Fruit fly (Drosophila melanogaster) whole organism, embryonic: ENCODE results near the gene CG4313.
A peak's percentile ranks its signal among the peaks of the same experiment; 100 is the strongest.

Source experiments
- Adf1 ChIP-seq: fragments of 200-800 bp; sonication (Bioruptor generic); IDR thresholded peaks from 2 replicates; pipeline ENCODE4 v1.3.6; 2022; ENCODE audit warnings: missing biosample characterization, missing genetic modification characterization
- Awh ChIP-seq: fragments of 200-800 bp; sonication (Bioruptor generic); IDR thresholded peaks from 2 replicates; pipeline ENCODE4, ENCODE4 v1.3.6; 2022; ENCODE audit warnings: missing biosample characterization, missing genetic modification characterization
- Bdp1 ChIP-seq: fragments of 200-800 bp; sonication (Bioruptor generic); optimal IDR thresholded peaks from 3 replicates; lab custom pipeline; 2016; ENCODE audit warnings: missing biosample characterization, missing genetic modification characterization
- CG10654 ChIP-seq: fragments of 200-800 bp; sonication (Bioruptor generic); optimal IDR thresholded peaks from 2 replicates; lab custom pipeline; 2016; ENCODE audit warnings: missing biosample characterization, missing genetic modification characterization
- CG14667 ChIP-seq: fragments of 200-800 bp; sonication (Bioruptor generic); IDR thresholded peaks from 2 replicates; pipeline ENCODE4 v1.3.6; 2022; ENCODE audit warnings: missing biosample characterization, missing genetic modification characterization
- CG14860 ChIP-seq: fragments of 200-800 bp; sonication (Bioruptor generic); IDR thresholded peaks from 3 replicates; pipeline ENCODE4 v1.3.6; 2022; ENCODE audit warnings: missing biosample characterization, missing genetic modification characterization; ENCODE audit not compliant: partially characterized antibody
- CG16779 ChIP-seq: fragments of 200-800 bp; sonication (Bioruptor generic); IDR thresholded peaks from 2 replicates; pipeline ENCODE4 v1.3.6; 2022; ENCODE audit warnings: missing biosample characterization, missing genetic modification characterization
- CG17385 ChIP-seq: fragments of 200-800 bp; sonication (Bioruptor generic); optimal IDR thresholded peaks from 3 replicates; lab custom pipeline; 2018; ENCODE audit warnings: missing biosample characterization, mild to moderate bottlenecking, missing genetic modification characterization
- CG17568 ChIP-seq: fragments of 200-800 bp; sonication (Bioruptor generic); optimal IDR thresholded peaks from 2 replicates; lab custom pipeline; 2018; ENCODE audit warnings: missing biosample characterization, mild to moderate bottlenecking, missing genetic modification characterization, moderate library complexity
- CG18476 ChIP-seq: fragments of 200-800 bp; sonication (Bioruptor generic); optimal IDR thresholded peaks from 2 replicates; lab custom pipeline; 2016; ENCODE audit warnings: missing biosample characterization, mild to moderate bottlenecking, missing genetic modification characterization
- CG2712 ChIP-seq: fragments of 200-800 bp; optimal IDR thresholded peaks from 3 replicates; lab custom pipeline; 2019; ENCODE audit warnings: missing biosample characterization, mild to moderate bottlenecking, missing genetic modification characterization, moderate library complexity
- CG30020 ChIP-seq: fragments of 200-800 bp; optimal IDR thresholded peaks from 2 replicates; lab custom pipeline; 2019; ENCODE audit warnings: missing biosample characterization, mild to moderate bottlenecking, missing genetic modification characterization, moderate library complexity
- CG33213 ChIP-seq: fragments of 200-800 bp; sonication (Bioruptor generic); optimal IDR thresholded peaks from 3 replicates; lab custom pipeline; 2016; ENCODE audit warnings: missing biosample characterization, missing genetic modification characterization
- CG6654 ChIP-seq: fragments of 200-800 bp; sonication (Bioruptor generic); optimal IDR thresholded peaks from 2 replicates; lab custom pipeline; 2017; ENCODE audit warnings: missing biosample characterization, mild to moderate bottlenecking, missing genetic modification characterization
- CG6683 ChIP-seq: fragments of 200-800 bp; sonication (Bioruptor generic); optimal IDR thresholded peaks from 2 replicates; lab custom pipeline; 2017; ENCODE audit warnings: missing biosample characterization, mild to moderate bottlenecking, missing genetic modification characterization, missing genetic modification reagents
- CG6854 ChIP-seq: fragments of 200-800 bp; sonication (Bioruptor generic); optimal IDR thresholded peaks from 3 replicates; lab custom pipeline; 2017; ENCODE audit warnings: missing biosample characterization, mild to moderate bottlenecking, missing genetic modification characterization
- CG8359 ChIP-seq: fragments of 200-800 bp; sonication (Bioruptor generic); optimal IDR thresholded peaks from 2 replicates; lab custom pipeline; 2017; ENCODE audit warnings: missing biosample characterization, mild to moderate bottlenecking, missing genetic modification characterization, borderline replicate concordance
- CG8765 ChIP-seq: fragments of 200-800 bp; sonication (Bioruptor generic); IDR thresholded peaks from 2 replicates; pipeline ENCODE4 v1.3.6; 2022; ENCODE audit warnings: missing biosample characterization, missing genetic modification characterization
- CG9727 ChIP-seq: fragments of 200-800 bp; sonication (Bioruptor generic); optimal IDR thresholded peaks from 3 replicates; lab custom pipeline; 2017; ENCODE audit warnings: missing biosample characterization, mild to moderate bottlenecking, missing genetic modification characterization
- CG9876 ChIP-seq: fragments of 200-800 bp; sonication (Bioruptor generic); optimal IDR thresholded peaks from 2 replicates; lab custom pipeline; 2016; ENCODE audit warnings: missing biosample characterization, missing genetic modification characterization
- D19B ChIP-seq: fragments of 200-800 bp; sonication (Bioruptor generic); optimal IDR thresholded peaks from 2 replicates; lab custom pipeline; 2017; ENCODE audit warnings: missing biosample characterization, mild to moderate bottlenecking, missing genetic modification characterization
- Doc3 ChIP-seq: fragments of 200-800 bp; sonication (Bioruptor generic); IDR thresholded peaks from 3 replicates; pipeline ENCODE4 v1.3.6; 2022; ENCODE audit warnings: missing biosample characterization, missing genetic modification characterization; ENCODE audit not compliant: partially characterized antibody
- Dref ChIP-seq: fragments of 200-800 bp; sonication (Bioruptor generic); IDR thresholded peaks from 2 replicates; pipeline ENCODE4 v1.3.6; 2022; ENCODE audit warnings: missing biosample characterization, missing genetic modification characterization
- HHEX ChIP-seq: fragments of 200-800 bp; sonication (Bioruptor generic); optimal IDR thresholded peaks from 3 replicates; lab custom pipeline; 2017; ENCODE audit warnings: missing biosample characterization, mild to moderate bottlenecking, missing genetic modification characterization, missing genetic modification reagents
- HLH54F ChIP-seq: fragments of 200-800 bp; sonication (Bioruptor generic); optimal IDR thresholded peaks from 3 replicates; lab custom pipeline; 2016; ENCODE audit warnings: missing biosample characterization, missing genetic modification characterization
- Hr39 ChIP-seq: fragments of >200 bp; optimal IDR thresholded peaks from 2 replicates; lab custom pipeline; 2017
- Hr78 ChIP-seq, 2 experiments: fragments of 200-800 bp in 1 of 2; fragments of >200 bp in 1 of 2; sonication (Bioruptor generic) in 1 of 2; optimal IDR thresholded peaks; 2 replicates each; lab custom pipeline; 2017 to 2019; ENCODE audit warnings: missing biosample characterization in 2 of 2, missing genetic modification characterization in 2 of 2, mild to moderate bottlenecking in 1 of 2, moderate library complexity in 1 of 2
- Lhr ChIP-seq: fragments of 200-800 bp; sonication (Bioruptor generic); optimal IDR thresholded peaks from 3 replicates; lab custom pipeline; 2017; ENCODE audit warnings: mild to moderate bottlenecking, missing biosample characterization, missing genetic modification reagents, missing genetic modification characterization
- Lim3 ChIP-seq: fragments of 200-800 bp; sonication (Bioruptor generic); IDR thresholded peaks from 2 replicates; pipeline ENCODE4 v1.3.6; 2022; ENCODE audit warnings: missing biosample characterization, missing genetic modification characterization
- NC2β ChIP-seq: fragments of 200-800 bp; sonication (Bioruptor generic); optimal IDR thresholded peaks from 2 replicates; lab custom pipeline; 2016; ENCODE audit warnings: missing biosample characterization, missing genetic modification characterization
- Taf1 ChIP-seq: fragments of 200-800 bp; sonication (Bioruptor generic); IDR thresholded peaks from 2 replicates; pipeline ENCODE4 v1.3.6; 2022; ENCODE audit warnings: missing biosample characterization, missing genetic modification characterization
- Trl ChIP-seq, 3 experiments: fragments of >200 bp in 2 of 3; fragments of 200-800 bp in 1 of 3; sonication (Bioruptor generic) in 1 of 3; optimal IDR thresholded peaks; 2 replicates in 1 of 3; 3 replicates in 2 of 3; lab custom pipeline; 2016 to 2017; ENCODE audit warnings: missing biosample characterization in 1 of 3, missing genetic modification characterization in 1 of 3
- Vsx1 ChIP-seq: fragments of 200-800 bp; sonication (Bioruptor generic); optimal IDR thresholded peaks from 2 replicates; lab custom pipeline; 2017; ENCODE audit warnings: missing biosample characterization, mild to moderate bottlenecking, missing genetic modification characterization, missing genetic modification reagents
- ab ChIP-seq: fragments of 200-800 bp; sonication (Bioruptor generic); optimal IDR thresholded peaks from 2 replicates; lab custom pipeline; 2016; ENCODE audit warnings: missing biosample characterization, missing genetic modification characterization
- bab2 ChIP-seq: fragments of 200-800 bp; sonication (Bioruptor generic); optimal IDR thresholded peaks from 2 replicates; lab custom pipeline; 2016; ENCODE audit warnings: missing biosample characterization, missing genetic modification characterization
- cato ChIP-seq: fragments of 200-800 bp; sonication (Bioruptor generic); optimal IDR thresholded peaks from 2 replicates; lab custom pipeline; 2016; ENCODE audit warnings: missing biosample characterization, missing genetic modification characterization, borderline replicate concordance
- da ChIP-seq: fragments of 200-800 bp; sonication (Bioruptor generic); optimal IDR thresholded peaks from 2 replicates; lab custom pipeline; 2016; ENCODE audit warnings: missing biosample characterization, missing genetic modification characterization
- dan ChIP-seq: fragments of 200-800 bp; sonication (Bioruptor generic); IDR thresholded peaks from 2 replicates; pipeline ENCODE4 v1.3.6; 2022; ENCODE audit warnings: missing biosample characterization, missing genetic modification characterization
- fd96Cb ChIP-seq: fragments of 200-800 bp; sonication (Bioruptor generic); optimal IDR thresholded peaks from 2 replicates; lab custom pipeline; 2018; ENCODE audit warnings: missing biosample characterization, mild to moderate bottlenecking, missing genetic modification characterization, moderate library complexity
- fru ChIP-seq: fragments of >200 bp; optimal IDR thresholded peaks from 2 replicates; lab custom pipeline; 2017
- hb ChIP-seq: fragments of 200-800 bp; sonication (Bioruptor generic); IDR thresholded peaks from 3 replicates; pipeline ENCODE4 v1.3.6; 2022; ENCODE audit warnings: missing biosample characterization, missing genetic modification characterization; ENCODE audit not compliant: partially characterized antibody
- ind ChIP-seq: fragments of 200-800 bp; sonication (Bioruptor generic); optimal IDR thresholded peaks from 3 replicates; lab custom pipeline; 2016; ENCODE audit warnings: missing biosample characterization, missing genetic modification characterization
- kay ChIP-seq: fragments of 200-800 bp; sonication (Bioruptor generic); optimal IDR thresholded peaks from 2 replicates; lab custom pipeline; 2016; ENCODE audit warnings: missing biosample characterization, missing genetic modification characterization
- mirr ChIP-seq: fragments of 200-800 bp; sonication (Bioruptor generic); optimal IDR thresholded peaks from 3 replicates; lab custom pipeline; 2018; ENCODE audit warnings: missing biosample characterization, mild to moderate bottlenecking, missing genetic modification characterization
- tin ChIP-seq: fragments of 200-800 bp; sonication (Bioruptor generic); optimal IDR thresholded peaks from 3 replicates; lab custom pipeline; 2016; ENCODE audit warnings: missing biosample characterization, missing genetic modification characterization
- tll ChIP-seq, 2 experiments: fragments of 200-800 bp in 1 of 2; fragments of >200 bp in 1 of 2; sonication (Bioruptor generic) in 1 of 2; optimal IDR thresholded peaks; 2 replicates each; lab custom pipeline; 2017 to 2019; ENCODE audit warnings: missing biosample characterization in 2 of 2, missing genetic modification characterization in 2 of 2, mild to moderate bottlenecking in 1 of 2, moderate library complexity in 1 of 2
- toy ChIP-seq: fragments of 200-800 bp; sonication (Bioruptor generic); IDR thresholded peaks from 2 replicates; pipeline ENCODE4 v1.3.6; 2022; ENCODE audit warnings: missing biosample characterization, missing genetic modification characterization
- trem ChIP-seq: fragments of 200-800 bp; optimal IDR thresholded peaks from 3 replicates; lab custom pipeline; 2019; ENCODE audit warnings: missing biosample characterization, mild to moderate bottlenecking, missing genetic modification characterization, moderate library complexity
- tx ChIP-seq: fragments of 200-800 bp; sonication (Bioruptor generic); optimal IDR thresholded peaks from 2 replicates; lab custom pipeline; 2016; ENCODE audit warnings: missing biosample characterization, missing genetic modification characterization

The CG4313 gene

DNA sequence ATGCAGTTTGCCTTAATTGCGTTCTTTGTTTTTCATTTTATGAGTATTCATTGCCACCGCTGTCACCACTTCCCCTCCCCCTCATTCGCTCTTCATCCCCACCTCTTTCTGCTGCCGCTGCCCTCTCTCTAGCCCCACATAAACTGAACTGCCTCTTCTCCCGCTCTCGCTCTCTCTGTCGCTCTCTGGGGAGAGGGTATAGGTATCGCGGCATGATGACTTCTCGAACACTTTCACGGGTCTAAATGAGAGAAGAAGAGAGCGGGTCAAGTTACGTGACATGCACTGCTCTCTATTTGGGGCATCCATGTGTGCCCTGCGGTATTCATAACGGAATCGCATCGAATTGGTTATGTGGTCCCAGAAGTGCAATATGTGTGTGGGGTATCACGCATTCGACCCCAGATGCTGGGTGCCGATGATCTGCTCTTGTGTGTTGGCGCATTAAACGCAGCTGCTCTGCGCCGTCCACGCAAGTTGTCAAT, 42.1 kb downstream of the CG4313 start (continued):
- TF ChIP-seq toy (GFP tag; lab: Robert Waterston, UW) (0 out of 2 replicates have a peak, but pooled peaks have one; percentile 50), Bdp1 (GFP tag; lab: Kevin White, UChicago) (peak; percentile 67), CG2712 (peak; percentile 88), CG18476 (GFP tag; lab: Kevin White, UChicago) (peak; percentile 45), CG33213 (peak; percentile 73), Hr39 (lab: Kevin White, UChicago) (no peak), CG17385 (GFP tag; lab: Kevin White, UChicago) (peak; percentile 78), Trl (optimal IDR thresholded peaks at IDR 0.05; lab: Kevin White, UChicago) (peak; percentile 84 to 97), Trl (GFP tag; optimal IDR thresholded peaks at IDR 0.05; lab: Kevin White, UChicago) (peak; percentile 83), Lim3 (GFP tag; lab: Robert Waterston, UW) (peak; percentile 64), cato (GFP tag; lab: Kevin White, UChicago) (peak; percentile 25), Hr78 (GFP tag; optimal IDR thresholded peaks at IDR 0.05; lab: Kevin White, UChicago) (peak in 1 of 2 experiments; percentile 98), fd96Cb (tag; lab: Kevin White, UChicago) (peak; percentile 80), CG14860 (no peak), ab (GFP tag; lab: Kevin White, UChicago) (peak; percentile 45), da (GFP tag; lab: Kevin White, UChicago) (peak; percentile 67), CG8359 (GFP tag; lab: Kevin White, UChicago) (peak; percentile 34), kay (peak; percentile 69), mirr (GFP tag; lab: Kevin White, UChicago) (no peak), CG30020 (tag; lab: Kevin White, UChicago) (no peak), Vsx1 (GFP tag; lab: Kevin White, UChicago) (peak; percentile 52), Adf1 (peak; percentile 59; the same call in 1 of the 2 replicates), bab2 (GFP tag; lab: Kevin White, UChicago) (peak; percentile 88), CG9727 (peak; percentile 77), Dref (no peak), hb (GFP tag; lab: Robert Waterston, UW) (no peak), CG6854 (peak; percentile 28), CG6654 (peak; percentile 41), CG14667 (GFP tag; lab: Robert Waterston, UW) (peak; percentile 81), CG8765 (GFP tag; lab: Robert Waterston, UW) (peak; percentile 61; the same call in 1 of the 2 replicates), CG9876 (GFP tag; lab: Kevin White, UChicago) (peak; percentile 76), CG6683 (GFP tag; lab: Kevin White, UChicago) (peak; percentile 66), tin (peak; percentile 82), tx (peak; percentile 81), fru (lab: Kevin White, UChicago) (no peak), D19B (GFP tag; lab: Kevin White, UChicago) (peak; percentile 97), HHEX (GFP tag; lab: Kevin White, UChicago) (peak; percentile 73), trem (tag; lab: Kevin White, UChicago) (peak; percentile 49), HLH54F (GFP tag; lab: Kevin White, UChicago) (peak; percentile 71), Doc3 (GFP tag; lab: Robert Waterston, UW) (no peak), Lhr (no peak), NC2β (GFP tag; lab: Kevin White, UChicago) (peak; percentile 77), dan (GFP tag; lab: Robert Waterston, UW) (peak; percentile 42; the same call in 1 of the 2 replicates), Taf1 (GFP tag; lab: Robert Waterston, UW) (no peak), Awh (peak; percentile 85), CG10654 (peak; percentile 63), tll (GFP tag; optimal IDR thresholded peaks at IDR 0.05; lab: Kevin White, UChicago) (no peak), CG16779 (no peak), ind (GFP tag; lab: Kevin White, UChicago) (peak; percentile 83), CG17568 (GFP tag; lab: Kevin White, UChicago) (no peak)
